Worm (Caenorhabditis elegans) whole organism, mixed stage, embryonic: ENCODE measurements around the gene Y54G2A.32.

Source experiments
- flh-1 ChIP-seq: fragments of 200-800 bp; sonication (Bioruptor generic); optimal IDR thresholded peaks from 2 replicates; lab custom pipeline; 2018; ENCODE audit warnings: mild to moderate bottlenecking, missing genetic modification characterization, moderate library complexity, missing compliant biosample characterization
- lin-13 ChIP-seq: fragments of 150-350 bp; optimal IDR thresholded peaks from 2 replicates; lab custom pipeline; 2014; ENCODE audit warnings: missing biosample characterization, missing genetic modification characterization
- nhr-237 ChIP-seq: fragments of 150-350 bp; optimal IDR thresholded peaks from 2 replicates; lab custom pipeline; 2014; ENCODE audit warnings: missing biosample characterization, missing genetic modification characterization
- pha-4 ChIP-seq: fragments of 150-350 bp; optimal IDR thresholded peaks from 2 replicates; lab custom pipeline; 2018; ENCODE audit warnings: missing biosample characterization, missing genetic modification reagents, missing genetic modification characterization
- snpc-4 ChIP-seq: fragments of 150-350 bp; optimal IDR thresholded peaks from 2 replicates; lab custom pipeline; 2014; ENCODE audit warnings: missing biosample characterization, missing genetic modification characterization
- unc-62 ChIP-seq: fragments of 150-350 bp; optimal IDR thresholded peaks from 2 replicates; lab custom pipeline; 2014; ENCODE audit warnings: missing biosample characterization, missing genetic modification reagents, missing genetic modification characterization
- ztf-11 ChIP-seq: fragments of 150-350 bp; optimal IDR thresholded peaks from 2 replicates; lab custom pipeline; 2014; ENCODE audit warnings: missing biosample characterization, missing genetic modification characterization

- TF ChIP-seq unc-62 (GFP tag; lab: Kevin White, UChicago) = no peak
- no peak for TF ChIP-seq nhr-237 (tag; lab: Kevin White, UChicago)
- no peak for TF ChIP-seq ztf-11
- TF ChIP-seq snpc-4 (tag; lab: Kevin White, UChicago) = no peak
- no peak for TF ChIP-seq flh-1 (GFP tag; lab: Kevin White, UChicago)
- no peak for TF ChIP-seq pha-4 (tag; lab: Kevin White, UChicago)
- no peak for TF ChIP-seq lin-13 (tag; lab: Kevin White, UChicago)
Observed at ce11 chrIV:2772209-2772851, 31.4 kb upstream of the Y54G2A.32 start.
